Worm (Caenorhabditis elegans) whole organism, L4 larva: ENCODE results near the gene K02E2.7.

Experiments
- ama-1 ChIP-seq: fragments of 150-350 bp; optimal IDR thresholded peaks from 2 replicates; lab custom pipeline; 2014; ENCODE audit warnings: inconsistent platforms, mixed read lengths
- fkh-10 ChIP-seq: fragments of 150-350 bp; optimal IDR thresholded peaks from 2 replicates; lab custom pipeline; 2014; ENCODE audit warnings: missing biosample characterization, missing genetic modification reagents, missing genetic modification characterization
- hlh-30 ChIP-seq: sonication (generic microtip); optimal IDR thresholded peaks from 2 replicates; lab custom pipeline; 2017; ENCODE audit warnings: antibody characterized with exemption, mild to moderate bottlenecking, missing genetic modification characterization, missing compliant biosample characterization; ENCODE audit not compliant: insufficient read depth
- unc-130 ChIP-seq: sonication (generic microtip); optimal IDR thresholded peaks from 2 replicates; lab custom pipeline; 2016; ENCODE audit warnings: missing genetic modification reagents, missing genetic modification characterization, missing compliant biosample characterization

DNA sequence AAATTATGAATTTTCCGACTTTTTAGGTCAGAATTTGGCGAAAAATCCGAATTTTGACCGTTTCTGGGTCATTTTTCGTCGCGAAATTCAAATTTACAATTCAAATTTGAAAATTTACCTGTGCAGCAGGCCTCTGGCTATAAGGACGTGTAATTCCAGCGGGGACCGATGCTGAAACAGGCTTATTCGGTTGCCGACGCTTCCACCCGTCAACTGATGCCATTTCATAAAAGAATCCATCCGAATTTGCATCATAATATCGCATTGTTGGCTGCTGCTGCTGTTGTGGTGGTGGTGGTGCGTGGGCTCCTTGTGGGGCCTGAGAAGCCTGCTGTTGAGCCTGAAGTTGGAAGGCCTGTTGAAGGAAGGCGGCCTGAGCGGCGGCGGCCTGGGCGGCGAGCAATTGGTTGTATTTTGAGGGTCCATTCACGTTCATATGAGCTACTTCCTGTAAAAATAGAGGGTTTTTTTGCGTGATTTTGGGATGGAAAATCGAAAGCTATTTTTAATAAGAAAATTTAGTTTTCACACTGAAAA is 12.8 kb upstream of the K02E2.7 start:
- TF ChIP-seq fkh-10 (GFP tag; lab: Kevin White, UChicago) (no peak), unc-130 (no peak), hlh-30 (tag; lab: Kevin White, UChicago) (no peak), ama-1 (lab: Kevin White, UChicago) (no peak)
